Worm (Caenorhabditis elegans): ENCODE measurements around the gene C28A5.2.

ce11 chrIII:4405986-4406385, 33.4 kb downstream of the C28A5.2 start, which contains the start of gene rnp-4:
- TF ChIP-seq nhr-84 (tag; optimal IDR thresholded peaks at IDR 0.05) (no peak), nhr-11 (tag; optimal IDR thresholded peaks at IDR 0.05) (no peak), mdl-1 (tag; optimal IDR thresholded peaks at IDR 0.05) (no peak), skn-1 (tag; optimal IDR thresholded peaks at IDR 0.05) (no peak), unc-86 (tag; optimal IDR thresholded peaks at IDR 0.05) (no peak), nhr-76 (tag; optimal IDR thresholded peaks at IDR 0.05) (no peak), pag-3 (tag; optimal IDR thresholded peaks at IDR 0.05; ENCODE audit: borderline replicate concordance, insufficient read depth) (no peak), ceh-82 (tag; optimal IDR thresholded peaks at IDR 0.05) (no peak), nhr-19 (GFP tag; conservative IDR thresholded peaks at IDR 0.05) (no peak)

All from whole organism, L1 larva.